Worm (Caenorhabditis elegans) whole organism, midembryonic: ENCODE data around the gene gphr-2.
A peak's percentile ranks its signal among the peaks of the same experiment; 100 is the strongest.

Source experiments
- T22C8.4 ChIP-seq: fragments of 200-800 bp; sonication (Bioruptor generic); IDR thresholded peaks from 2 replicates; pipeline ENCODE4 v1.3.6; 2022; ENCODE audit warnings: missing genetic modification characterization, missing compliant biosample characterization
- cog-1 ChIP-seq: sonication (generic microtip); optimal IDR thresholded peaks from 2 replicates; lab custom pipeline; 2016; ENCODE audit warnings: missing genetic modification characterization, missing compliant biosample characterization
- flt-1 ChIP-seq: fragments of 200-800 bp; sonication (Bioruptor generic); IDR thresholded peaks from 2 replicates; pipeline ENCODE4 v1.3.6; 2022; ENCODE audit warnings: missing genetic modification characterization, missing compliant biosample characterization
- klf-2 ChIP-seq: fragments of 200-800 bp; sonication (Bioruptor generic); conservative IDR thresholded peaks from 2 replicates; pipeline ENCODE4 v1.3.6; 2022; ENCODE audit warnings: missing genetic modification reagents, missing genetic modification characterization, missing compliant biosample characterization
- med-1 ChIP-seq: sonication (generic microtip); optimal IDR thresholded peaks from 2 replicates; lab custom pipeline; 2017; ENCODE audit warnings: missing genetic modification characterization, mild to moderate bottlenecking, missing compliant biosample characterization, antibody characterized with exemption, missing genetic modification reagents; ENCODE audit not compliant: insufficient read depth
- ref-1 ChIP-seq: fragments of 200-800 bp; sonication (Bioruptor generic); conservative IDR thresholded peaks from 2 replicates; pipeline ENCODE4 v1.3.6; 2022; ENCODE audit warnings: missing genetic modification reagents, missing genetic modification characterization, missing compliant biosample characterization
- tab-1 ChIP-seq: fragments of 200-800 bp; sonication (Bioruptor generic); IDR thresholded peaks from 2 replicates; pipeline ENCODE4 v1.3.6; 2022; ENCODE audit warnings: missing genetic modification characterization, missing compliant biosample characterization
- ztf-23 ChIP-seq: fragments of 200-800 bp; sonication (Bioruptor generic); IDR thresholded peaks from 2 replicates; pipeline ENCODE4 v1.3.6; 2022; ENCODE audit warnings: missing genetic modification reagents, missing genetic modification characterization, missing compliant biosample characterization
- ztf-29 ChIP-seq: fragments of 200-800 bp; sonication (Bioruptor generic); IDR thresholded peaks from 2 replicates; pipeline ENCODE4 v1.3.6; 2022; ENCODE audit warnings: missing genetic modification reagents, missing genetic modification characterization, missing compliant biosample characterization

The gphr-2 gene

ce11 chrX:14334151-14334550, 26.6 kb upstream of the gphr-2 start:
- TF ChIP-seq ztf-23 (GFP tag; lab: Robert Waterston, UW) (no peak), cog-1 (tag; lab: Kevin White, UChicago) (no peak), ref-1 (GFP tag; lab: Robert Waterston, UW) (no peak), med-1 (GFP tag; lab: Kevin White, UChicago) (no peak), tab-1 (GFP tag; lab: Robert Waterston, UW) (no peak), ztf-29 (GFP tag; lab: Robert Waterston, UW) (no peak), flt-1 (no peak), klf-2 (GFP tag; lab: Robert Waterston, UW) (no peak), T22C8.4 (no peak)

- TF ChIP-seq ztf-29 (GFP tag; lab: Robert Waterston, UW): no peak
- TF ChIP-seq ref-1 (GFP tag; lab: Robert Waterston, UW): no peak
- TF ChIP-seq tab-1 (GFP tag; lab: Robert Waterston, UW): no peak
- TF ChIP-seq klf-2 (GFP tag; lab: Robert Waterston, UW): no peak
- TF ChIP-seq ztf-23 (GFP tag; lab: Robert Waterston, UW): no peak
- TF ChIP-seq T22C8.4: no peak
- TF ChIP-seq flt-1: no peak
- no peak for TF ChIP-seq cog-1 (tag; lab: Kevin White, UChicago)
- TF ChIP-seq med-1 (GFP tag; lab: Kevin White, UChicago): no peak
Measured at ce11 chrX:14329348-14329747, 21.8 kb upstream of the gphr-2 start.

- no peak for TF ChIP-seq tab-1 (GFP tag; lab: Robert Waterston, UW)
- TF ChIP-seq flt-1: no peak
- no peak for TF ChIP-seq cog-1 (tag; lab: Kevin White, UChicago)
- no peak for TF ChIP-seq T22C8.4
- TF ChIP-seq ztf-23 (GFP tag; lab: Robert Waterston, UW): no peak
- no peak for TF ChIP-seq ref-1 (GFP tag; lab: Robert Waterston, UW)
- TF ChIP-seq klf-2 (GFP tag; lab: Robert Waterston, UW): no peak
- TF ChIP-seq med-1 (GFP tag; lab: Kevin White, UChicago): no peak
- no peak for TF ChIP-seq ztf-29 (GFP tag; lab: Robert Waterston, UW)
Measured at ce11 chrX:14327398-14327797, 19.8 kb upstream of the gphr-2 start, which contains the start of gene C11H1.7. C11H1.7 (plus strand) TSS chrX:14327409.

- TF ChIP-seq med-1 (GFP tag; lab: Kevin White, UChicago) (no peak), klf-2 (GFP tag; lab: Robert Waterston, UW) (no peak), ztf-29 (GFP tag; lab: Robert Waterston, UW) (no peak), cog-1 (tag; lab: Kevin White, UChicago) (no peak), ref-1 (GFP tag; lab: Robert Waterston, UW) (no peak), flt-1 (no peak), ztf-23 (GFP tag; lab: Robert Waterston, UW) (no peak), tab-1 (GFP tag; lab: Robert Waterston, UW) (no peak), T22C8.4 (no peak)
Measured at ce11 chrX:14326578-14326977, 19.0 kb upstream of the gphr-2 start.

- TF ChIP-seq ztf-29 (GFP tag; lab: Robert Waterston, UW) (no peak), med-1 (GFP tag; lab: Kevin White, UChicago) (no peak), T22C8.4 (no peak), cog-1 (tag; lab: Kevin White, UChicago) (no peak), flt-1 (no peak), klf-2 (GFP tag; lab: Robert Waterston, UW) (no peak), ref-1 (GFP tag; lab: Robert Waterston, UW) (no peak)
Measured at ce11 chrX:14324289-14324688, 16.7 kb upstream of the gphr-2 start.

ce11 chrX:14322793-14323192, 15.2 kb upstream of the gphr-2 start:
- TF ChIP-seq ref-1 (GFP tag; lab: Robert Waterston, UW) (no peak), T22C8.4 (no peak)

- TF ChIP-seq ztf-29 (GFP tag; lab: Robert Waterston, UW): no peak
- no peak for TF ChIP-seq flt-1
Measured at ce11 chrX:14320298-14320697, 12.7 kb upstream of the gphr-2 start, which contains the start of gene C11H1.9. C11H1.9 (minus strand) TSS chrX:14320398.

- no peak for TF ChIP-seq flt-1
- TF ChIP-seq klf-2 (GFP tag; lab: Robert Waterston, UW): no peak
- TF ChIP-seq med-1 (GFP tag; lab: Kevin White, UChicago): no peak
- TF ChIP-seq ztf-29 (GFP tag; lab: Robert Waterston, UW): no peak
Measured at ce11 chrX:14316132-14316531, 8.6 kb upstream of the gphr-2 start.

- TF ChIP-seq med-1 (GFP tag; lab: Kevin White, UChicago) (no peak), flt-1 (no peak), klf-2 (GFP tag; lab: Robert Waterston, UW) (no peak), cog-1 (tag; lab: Kevin White, UChicago) (no peak), T22C8.4 (no peak), ztf-23 (GFP tag; lab: Robert Waterston, UW) (no peak), ztf-29 (GFP tag; lab: Robert Waterston, UW) (no peak), ref-1 (GFP tag; lab: Robert Waterston, UW) (no peak), tab-1 (GFP tag; lab: Robert Waterston, UW) (no peak)
Measured at ce11 chrX:14313627-14314026, 6.1 kb upstream of the gphr-2 start, which contains the start of gene prx-1. prx-1 (plus strand) TSS chrX:14313927.

ce11 chrX:14312416-14312815, 4.8 kb upstream of the gphr-2 start:
- TF ChIP-seq med-1 (GFP tag; lab: Kevin White, UChicago) (no peak), cog-1 (tag; lab: Kevin White, UChicago) (peak; percentile 79), klf-2 (GFP tag; lab: Robert Waterston, UW) (0 out of 2 replicates have a peak, but pooled peaks have one; percentile 5), flt-1 (0 out of 2 replicates have a peak, but pooled peaks have one; percentile 48), ztf-23 (GFP tag; lab: Robert Waterston, UW) (no peak), ztf-29 (GFP tag; lab: Robert Waterston, UW) (peak; percentile 44; the same call in 1 of the 2 replicates), tab-1 (GFP tag; lab: Robert Waterston, UW) (0 out of 2 replicates have a peak, but pooled peaks have one; percentile 64), ref-1 (GFP tag; lab: Robert Waterston, UW) (no peak)
